Worm (Caenorhabditis elegans): ENCODE data around the gene srx-4.

srx-4 gene

ce11 chrV:699489-700129 lies 7.0 kb upstream of the srx-4 start, which contains the start of the genes ugt-29 and srx-5:
TSS of gene ugt-29 (minus strand) at chrV:699589.
TSS of gene srx-5 (plus strand) at chrV:700079.
- TF ChIP-seq nhr-80 (tag; optimal IDR thresholded peaks at IDR 0.05) = peak; percentile 39
- TF ChIP-seq Y53G8AR.9 (GFP tag; conservative IDR thresholded peaks at IDR 0.05) = no peak

DNA sequence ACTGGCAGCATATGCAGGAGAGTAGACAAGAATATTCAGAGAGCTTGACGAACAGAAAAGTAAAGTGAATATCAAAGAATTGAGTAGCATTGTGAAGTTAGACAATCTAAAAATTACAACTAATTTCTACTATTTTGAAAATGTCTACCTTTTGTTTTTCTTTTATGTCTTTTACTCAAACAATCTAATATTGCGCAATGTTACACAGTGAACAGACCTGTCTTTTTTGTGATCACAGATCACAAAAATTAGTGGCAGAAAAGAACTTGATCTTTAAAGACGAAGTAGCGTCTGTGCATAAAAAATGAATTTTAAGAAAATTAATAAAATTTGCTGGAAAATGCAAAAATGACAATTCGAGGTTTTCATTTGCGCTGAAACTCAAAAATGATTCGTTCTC lies 6.5 kb upstream of the srx-4 start:
- TF ChIP-seq lin-40 (tag; optimal IDR thresholded peaks at IDR 0.05) (no peak), ztf-22 (GFP tag; optimal IDR thresholded peaks at IDR 0.05) (no peak), T26A5.8 (tag; optimal IDR thresholded peaks at IDR 0.05) (no peak), ztf-18 (tag; optimal IDR thresholded peaks at IDR 0.05) (no peak)

DNA sequence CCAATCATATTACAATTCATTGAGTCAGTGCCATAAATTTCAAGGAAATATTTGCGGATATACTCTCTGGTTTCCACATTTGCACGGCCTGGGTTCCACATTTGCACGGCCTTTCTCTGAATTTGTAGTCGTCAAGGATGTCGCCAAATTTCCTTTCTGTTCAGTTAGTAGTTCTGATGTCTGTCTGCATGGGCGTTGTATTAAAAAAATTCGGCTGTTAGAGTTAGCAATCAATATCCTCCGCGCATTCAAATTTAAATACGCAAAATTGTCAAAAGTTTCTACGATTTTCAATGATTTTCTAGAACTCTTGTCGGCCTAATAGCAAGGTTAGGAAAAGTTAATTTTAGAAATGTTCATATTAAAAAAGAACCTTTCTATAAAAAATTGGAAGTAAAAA lies 3.3 kb upstream of the srx-4 start, which contains the start of gene srj-52:
Gene srj-52, minus strand, starts transcription at position 101 of the 400 bp plus-strand sequence.
- TF ChIP-seq attf-5 (GFP tag; optimal IDR thresholded peaks at IDR 0.05) (no peak), nfya-1 (tag; optimal IDR thresholded peaks at IDR 0.05; ENCODE audit: borderline replicate concordance, insufficient read depth) (no peak), T07F8.4 (tag; optimal IDR thresholded peaks at IDR 0.05) (no peak), egl-18 (GFP tag; IDR thresholded peaks at IDR 0.05) (no peak), ceh-79 (tag; optimal IDR thresholded peaks at IDR 0.05) (no peak), rec-8 (tag; optimal IDR thresholded peaks at IDR 0.05) (no peak), F39B2.1 (GFP tag; IDR thresholded peaks at IDR 0.05) (no peak)

- no peak for TF ChIP-seq ceh-58 (GFP tag; IDR thresholded peaks at IDR 0.05)
- no peak for TF ChIP-seq let-607 (tag; optimal IDR thresholded peaks at IDR 0.05)
- TF ChIP-seq Y56A3A.18 (GFP tag; IDR thresholded peaks at IDR 0.05) = no peak
- TF ChIP-seq ceh-40 (GFP tag; IDR thresholded peaks at IDR 0.05) = no peak
- no peak for TF ChIP-seq cebp-1 (GFP tag; IDR thresholded peaks at IDR 0.05)
- no peak for TF ChIP-seq cebp-1 (tag; optimal IDR thresholded peaks at IDR 0.05)
- TF ChIP-seq snpc-4 (GFP tag; optimal IDR thresholded peaks at IDR 0.05) = no peak
- no peak for TF ChIP-seq snpc-4 (tag; optimal IDR thresholded peaks at IDR 0.05)
- no peak for TF ChIP-seq F57C9.4 (tag; optimal IDR thresholded peaks at IDR 0.05)
- no peak for TF ChIP-seq sdz-38 (tag; optimal IDR thresholded peaks at IDR 0.05)
- TF ChIP-seq C06A6.2 (GFP tag; conservative IDR thresholded peaks at IDR 0.05) = no peak
- no peak for TF ChIP-seq fkh-3 (tag; optimal IDR thresholded peaks at IDR 0.05)
- TF ChIP-seq let-526 (GFP tag; IDR thresholded peaks at IDR 0.05) = no peak
- no peak for TF ChIP-seq F49E8.2 (tag; optimal IDR thresholded peaks at IDR 0.05; ENCODE audit: insufficient read depth)
These were observed 2.1 kb upstream of the srx-4 start, which contains the start of gene srj-53 for ce11 chrV:694625-695024. TSS of gene srj-53 (minus strand) at chrV:694725.

ce11 chrV:689538-689937 lies 3.0 kb downstream of the srx-4 start:
- TF ChIP-seq egrh-3 (GFP tag; IDR thresholded peaks at IDR 0.05) = peak; percentile 46; the same call in 1 of the 2 replicates
- TF ChIP-seq athp-1 (tag; optimal IDR thresholded peaks at IDR 0.05) = no peak
- TF ChIP-seq zfh-2 (GFP tag; conservative IDR thresholded peaks at IDR 0.05) = peak; percentile 70
- TF ChIP-seq Y79H2A.3 (GFP tag; conservative IDR thresholded peaks at IDR 0.05) = no peak

Data from whole organism, young adult.